Fruit fly (Drosophila melanogaster) whole organism, wandering third instar larva: ENCODE data around the gene gzl.
A peak's percentile ranks its signal among the peaks of the same experiment; 100 is the strongest.

Source experiments
- Abd-B ChIP-seq: fragments of >200 bp; optimal IDR thresholded peaks from 2 replicates; lab custom pipeline; 2017; ENCODE audit warnings: missing biosample characterization, missing genetic modification characterization
- Dfd ChIP-seq: fragments of >200 bp; optimal IDR thresholded peaks from 2 replicates; lab custom pipeline; 2017; ENCODE audit warnings: missing biosample characterization, missing genetic modification characterization
- Mio ChIP-seq: sonication (Bioruptor generic); optimal IDR thresholded peaks from 2 replicates; lab custom pipeline; 2016; ENCODE audit warnings: missing biosample characterization, missing genetic modification characterization
- Vsx2 ChIP-seq: fragments of 200-300, 225-300 bp; sonication (Bioruptor generic); optimal IDR thresholded peaks from 2 replicates; lab custom pipeline; 2018; ENCODE audit warnings: missing biosample characterization, missing genetic modification characterization; ENCODE audit not compliant: partially characterized antibody
- fru ChIP-seq: fragments of 200-800 bp; sonication (Bioruptor generic); optimal IDR thresholded peaks from 3 replicates; lab custom pipeline; 2016; ENCODE audit warnings: missing biosample characterization, mild to moderate bottlenecking, missing genetic modification characterization
- jim ChIP-seq: fragments of 175-275, 200-325 bp; sonication (Bioruptor generic); optimal IDR thresholded peaks from 2 replicates; lab custom pipeline; 2016; ENCODE audit warnings: missing biosample characterization, mild to moderate bottlenecking, missing genetic modification characterization

DNA sequence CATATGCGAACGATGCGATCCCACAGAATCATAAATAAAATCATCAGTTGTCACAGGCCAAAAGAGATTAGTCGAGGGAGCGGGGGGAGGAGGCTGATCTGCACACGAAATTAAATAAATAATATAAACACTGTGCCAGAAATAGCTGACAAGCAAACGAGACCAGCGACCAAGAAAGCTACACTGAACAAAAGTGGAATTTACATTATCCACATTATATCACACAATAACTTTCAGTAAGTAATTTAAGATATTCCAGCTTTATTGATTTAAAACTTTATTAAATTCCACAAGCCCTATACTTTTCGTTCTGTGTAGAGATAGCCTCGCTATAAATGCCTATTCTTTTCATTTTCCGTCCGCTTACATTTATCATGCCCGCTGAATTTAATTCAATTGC, 21.5 kb downstream of the gzl start:
- TF ChIP-seq Abd-B (GFP tag; lab: Kevin White, UChicago) (no peak), Vsx2 (GFP tag; lab: Kevin White, UChicago) (no peak), Dfd (GFP tag; lab: Kevin White, UChicago) (no peak), fru (GFP tag; lab: Kevin White, UChicago) (peak; percentile 79), jim (GFP tag; lab: Kevin White, UChicago) (no peak), Mio (GFP tag; lab: Kevin White, UChicago) (no peak)
